Fruit fly (Drosophila melanogaster) whole organism, larva: ENCODE measurements around the gene Rh2.

ENCODE experiments used
- noc ChIP-seq: fragments of 200-800 bp; sonication (Bioruptor generic); optimal IDR thresholded peaks from 3 replicates; lab custom pipeline; 2019; ENCODE audit warnings: missing biosample characterization, mild to moderate bottlenecking, missing genetic modification characterization, moderate library complexity

Rh2 gene

DNA sequence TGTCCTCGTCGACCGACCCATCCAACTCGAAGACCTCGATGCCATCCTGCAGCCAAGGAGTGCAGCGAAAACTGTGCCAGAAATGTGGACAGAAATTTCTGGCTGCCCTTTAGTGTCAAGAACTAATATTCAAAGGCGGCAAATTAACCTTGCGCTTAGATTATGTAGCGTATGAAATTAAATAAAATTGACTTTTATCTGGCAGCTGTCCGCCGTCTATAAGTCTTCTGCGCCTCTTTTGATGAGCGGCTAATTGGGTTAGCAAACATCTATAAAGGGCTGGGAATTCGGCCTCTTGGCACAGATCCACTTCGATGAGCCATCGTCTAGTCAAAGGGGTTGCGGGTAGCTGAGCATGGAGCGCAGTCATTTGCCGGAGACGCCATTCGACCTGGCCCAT is at the start of gene Rh2:
Gene Rh2, plus strand, starts transcription at position 301 of the 400 bp plus-strand sequence.
- TF ChIP-seq noc = no peak

DNA sequence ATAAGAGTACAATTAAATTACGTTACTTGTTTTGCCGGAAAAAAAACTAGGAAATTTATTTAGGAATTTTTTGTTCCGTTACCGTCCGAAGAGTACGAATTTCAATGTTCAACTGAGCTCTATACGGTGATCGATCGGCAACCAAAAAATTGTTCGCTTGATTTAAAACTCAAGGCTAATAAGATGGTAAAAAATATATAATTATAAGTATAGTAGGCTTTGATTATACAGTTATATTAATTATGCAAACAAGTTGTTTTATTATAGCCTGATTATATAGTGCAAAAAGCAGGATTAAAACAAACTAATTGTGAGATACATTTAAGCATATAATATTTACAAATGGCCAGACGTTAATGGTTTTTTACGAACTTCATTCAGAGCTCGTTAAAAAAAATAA is 47.5 kb upstream of the Rh2 start, which contains the start of gene CG31226:
Gene CG31226, minus strand, starts transcription at position 101 of the 400 bp plus-strand sequence.
- no peak for TF ChIP-seq noc

DNA sequence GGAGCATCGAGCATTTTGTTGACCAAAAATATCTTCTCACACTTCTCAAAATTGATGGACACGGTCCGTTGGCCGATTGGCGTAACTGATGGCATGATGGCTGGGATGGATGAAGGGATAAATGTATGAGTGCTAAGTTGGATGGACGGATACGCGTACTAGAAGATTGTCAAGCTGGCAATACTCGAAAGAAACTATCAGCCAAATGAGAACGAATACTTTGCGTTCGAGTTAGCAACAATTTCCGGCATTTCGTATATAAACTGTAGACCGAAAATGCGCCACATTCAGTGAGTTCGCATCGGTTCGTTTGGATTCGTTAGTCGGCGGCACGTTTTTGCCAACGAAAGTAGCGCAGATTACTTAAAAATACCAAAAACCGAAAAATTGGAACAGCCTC is 24.0 kb upstream of the Rh2 start, which contains the start of gene CG14298:
Gene CG14298, plus strand, starts transcription at position 301 of the 400 bp plus-strand sequence.
- no peak for TF ChIP-seq noc

DNA sequence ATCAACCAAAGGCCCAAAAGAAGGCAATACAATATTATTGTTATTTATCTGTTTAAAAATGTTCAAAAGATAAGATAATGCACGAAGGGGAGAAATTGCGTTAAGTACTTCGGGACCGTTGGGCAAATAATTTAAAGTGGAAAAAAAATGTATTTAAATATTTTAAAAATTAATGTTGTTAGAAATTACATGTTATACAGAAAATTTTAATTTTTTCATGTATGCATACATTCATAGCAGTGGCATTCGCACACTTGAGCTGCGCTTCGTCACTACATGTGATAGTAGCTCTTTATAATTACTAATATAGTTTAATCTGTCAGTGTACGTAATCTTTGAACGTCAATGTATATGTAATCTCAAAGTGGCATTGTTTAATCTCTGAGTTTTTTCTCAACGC is 4.0 kb upstream of the Rh2 start:
- TF ChIP-seq noc = peak; percentile 67

DNA sequence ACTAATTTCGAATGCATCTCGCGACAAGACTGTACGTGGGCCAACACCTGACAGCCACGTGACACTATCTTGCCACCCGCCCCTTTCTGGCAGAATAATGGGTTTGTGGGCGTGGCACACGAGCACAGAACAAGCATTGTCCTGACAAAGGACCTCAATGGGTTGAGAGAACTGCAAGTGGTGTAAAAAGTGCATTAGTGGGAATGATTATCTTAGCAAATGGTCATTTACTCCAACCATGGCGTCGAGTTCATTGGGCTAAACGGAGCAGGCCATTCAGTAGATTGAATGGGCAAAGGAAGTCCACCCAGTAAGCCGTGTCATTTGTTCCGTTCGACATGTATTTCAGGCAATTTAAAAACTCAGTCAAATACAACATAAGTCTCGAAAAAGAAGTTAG is 1.4 kb upstream of the Rh2 start, which contains the start of gene CG14297:
Gene CG14297, plus strand, starts transcription at position 301 of the 400 bp plus-strand sequence.
- TF ChIP-seq noc = no peak

DNA sequence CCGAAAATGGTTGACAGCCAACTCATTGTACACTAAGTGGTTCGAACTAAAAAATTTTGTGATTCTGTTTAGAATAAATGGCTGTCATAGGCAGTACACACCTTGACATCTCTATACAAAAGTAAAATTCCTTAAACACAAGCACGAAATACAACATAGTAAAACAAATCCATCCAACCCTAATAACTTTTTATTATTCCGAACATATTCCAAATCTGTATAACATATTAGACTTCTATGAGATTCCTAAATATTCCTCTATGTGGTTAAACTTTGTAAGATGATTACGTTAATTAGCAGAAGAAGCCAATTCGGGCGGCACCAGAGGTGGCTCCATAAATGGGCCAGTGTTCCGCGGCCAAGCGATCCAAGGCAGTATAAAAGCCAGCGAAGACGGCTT is 2.9 kb downstream of the Rh2 start, which contains the start of gene CG14294:
Gene CG14294, minus strand, starts transcription at position 101 of the 400 bp plus-strand sequence.
- TF ChIP-seq noc = no peak

DNA sequence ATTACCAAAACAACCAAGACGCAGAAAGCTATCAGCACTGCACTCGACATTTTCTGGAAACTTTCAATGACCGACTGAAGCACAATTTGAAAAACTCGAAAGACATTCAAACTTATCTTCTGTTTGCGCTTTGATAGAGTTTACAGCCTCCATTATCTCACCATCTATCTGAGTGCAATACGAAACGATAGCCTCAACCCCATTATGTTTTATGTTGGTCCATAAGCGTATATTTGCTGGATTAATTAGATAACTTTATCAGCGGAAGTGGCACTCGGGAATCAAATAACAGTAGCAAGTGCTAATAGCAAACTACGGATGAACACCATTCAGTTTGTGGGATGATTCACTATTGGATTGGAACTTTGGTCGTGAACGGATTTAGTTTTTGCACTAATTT is 3.6 kb downstream of the Rh2 start, which contains the start of gene CG34284:
Gene CG34284, minus strand, starts transcription at position 76 of the 400 bp plus-strand sequence.
- TF ChIP-seq noc = peak; percentile 20

DNA sequence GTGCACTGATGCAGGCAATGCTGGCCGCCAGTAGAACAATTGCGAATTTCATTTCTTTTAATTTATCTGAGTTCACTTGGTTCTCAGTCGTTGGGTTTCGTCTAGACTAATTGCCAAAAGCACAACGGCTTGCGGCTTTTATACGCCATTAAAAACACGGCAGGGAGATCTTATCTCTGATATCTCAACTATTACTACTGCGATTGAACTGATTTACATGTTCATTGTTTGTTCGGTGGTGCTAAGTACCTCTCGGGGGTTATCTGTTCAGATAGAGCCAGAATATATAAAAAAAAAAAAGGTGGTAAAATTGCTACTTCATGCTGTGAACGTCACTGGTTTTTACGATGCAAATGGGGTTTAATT is 6.3 kb downstream of the Rh2 start, which contains the start of gene CG14292:
Gene CG14292, minus strand, starts transcription at position 101 of the 366 bp plus-strand sequence.
- TF ChIP-seq noc = no peak

DNA sequence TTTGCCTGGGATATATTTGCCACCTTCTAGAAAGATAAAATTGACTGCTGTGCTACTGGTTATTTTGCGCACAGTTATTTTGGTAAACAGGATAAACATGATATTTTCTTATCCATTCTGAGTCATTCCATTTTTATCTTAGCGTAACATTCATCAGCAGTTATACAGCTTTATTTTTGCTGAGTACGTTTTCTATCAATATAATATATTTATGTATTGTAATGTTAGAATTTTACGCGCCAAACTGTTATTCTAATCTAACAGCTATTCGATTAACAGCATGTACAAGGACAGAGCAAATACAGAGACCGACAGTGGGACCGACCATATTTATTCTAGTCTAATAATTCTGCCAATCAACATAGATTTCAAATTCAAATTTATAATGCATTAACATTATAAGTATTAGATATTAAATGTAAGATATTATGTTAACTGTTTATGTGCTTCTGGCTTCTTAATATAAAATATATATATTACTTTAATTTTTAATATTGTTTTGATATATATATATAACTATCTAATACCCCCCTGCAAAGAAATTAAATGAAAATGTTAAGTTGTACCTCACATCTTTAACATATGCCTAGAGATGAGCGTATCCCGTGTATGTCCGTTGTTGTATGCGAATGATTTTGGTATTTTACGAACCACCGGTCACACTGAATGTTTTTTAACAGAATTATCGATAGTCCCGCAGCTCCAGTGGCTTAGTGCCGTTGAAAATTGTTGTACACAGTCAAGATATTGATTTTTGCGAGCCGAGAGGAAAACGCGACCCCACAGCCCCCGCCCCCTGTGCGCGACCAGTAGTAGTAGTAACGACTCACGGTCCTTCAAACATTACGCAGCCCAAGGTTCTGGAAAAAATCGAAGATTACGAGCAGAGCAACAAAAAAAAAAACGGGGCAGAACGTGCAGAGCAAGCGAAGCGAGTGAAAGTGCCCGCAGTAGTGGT is 7.0 kb downstream of the Rh2 start, which contains the start of gene EndoA:
Gene EndoA, plus strand, starts transcription at position 689 of the 958 bp plus-strand sequence.
- TF ChIP-seq noc = peak; percentile 23

DNA sequence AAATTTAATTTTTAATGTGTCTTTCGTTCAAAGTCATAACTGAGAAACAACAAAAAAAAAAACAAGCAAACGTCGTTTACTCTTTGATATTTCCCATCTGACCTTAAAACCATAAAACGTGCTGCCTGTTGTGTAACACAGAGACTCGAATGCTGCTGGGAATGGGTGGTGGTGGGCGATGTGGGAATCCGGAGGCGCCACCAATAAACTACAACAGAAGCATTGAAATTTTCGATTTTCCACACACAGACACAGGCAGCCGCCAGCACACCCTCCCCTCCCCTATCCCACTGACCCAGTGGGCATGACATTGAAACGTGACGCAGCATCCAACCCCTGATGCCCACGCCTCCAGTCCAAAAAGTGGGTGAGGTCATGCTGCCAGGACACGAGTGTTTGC is 11.1 kb downstream of the Rh2 start:
- no peak for TF ChIP-seq noc

DNA sequence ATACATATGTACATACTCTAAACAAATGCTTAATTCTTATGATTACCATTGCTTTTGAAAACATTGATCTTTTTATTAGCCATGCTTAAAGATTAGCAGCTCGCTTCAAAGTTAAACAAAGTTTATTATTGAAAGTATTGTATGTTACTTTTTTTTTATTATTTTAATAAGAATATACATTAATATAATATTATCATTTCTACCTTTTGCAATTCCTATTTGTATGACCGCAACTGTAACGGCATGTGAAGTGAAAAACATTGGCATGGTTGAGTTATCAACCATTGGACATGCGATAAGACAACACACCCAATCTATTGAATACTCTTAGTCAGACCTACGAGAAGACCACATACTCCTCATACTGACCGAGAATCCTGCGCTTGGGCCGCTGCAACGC is 11.7 kb downstream of the Rh2 start:
- TF ChIP-seq noc = peak; percentile 44

DNA sequence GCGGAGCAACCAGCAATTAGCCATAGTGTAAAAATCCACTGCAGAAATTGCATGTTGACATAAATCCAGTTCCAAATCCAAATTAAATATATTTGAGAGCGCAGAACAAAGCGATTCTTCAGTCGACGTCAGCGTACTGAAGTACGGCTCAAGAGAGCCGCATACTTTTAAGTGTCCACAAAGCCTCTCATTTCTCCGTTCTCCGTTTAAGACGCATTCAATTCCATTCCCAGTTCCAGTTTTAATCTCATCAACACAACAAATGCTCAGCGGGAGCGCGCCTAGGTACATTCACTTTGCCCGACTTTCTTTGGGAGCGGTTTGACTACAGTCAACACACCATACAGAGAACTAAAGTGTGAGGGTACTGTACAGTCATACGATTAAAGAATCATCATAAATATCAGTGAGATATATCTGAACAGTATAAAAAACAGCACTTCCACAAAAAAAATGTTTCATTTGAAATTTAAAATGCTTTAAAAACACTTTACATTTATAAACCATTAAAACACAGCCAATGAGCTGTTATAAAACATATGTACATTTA is 13.6 kb downstream of the Rh2 start, which contains the start of gene Sgsh:
Gene Sgsh, minus strand, starts transcription at position 141 of the 550 bp plus-strand sequence.
- TF ChIP-seq noc = peak; percentile 45

DNA sequence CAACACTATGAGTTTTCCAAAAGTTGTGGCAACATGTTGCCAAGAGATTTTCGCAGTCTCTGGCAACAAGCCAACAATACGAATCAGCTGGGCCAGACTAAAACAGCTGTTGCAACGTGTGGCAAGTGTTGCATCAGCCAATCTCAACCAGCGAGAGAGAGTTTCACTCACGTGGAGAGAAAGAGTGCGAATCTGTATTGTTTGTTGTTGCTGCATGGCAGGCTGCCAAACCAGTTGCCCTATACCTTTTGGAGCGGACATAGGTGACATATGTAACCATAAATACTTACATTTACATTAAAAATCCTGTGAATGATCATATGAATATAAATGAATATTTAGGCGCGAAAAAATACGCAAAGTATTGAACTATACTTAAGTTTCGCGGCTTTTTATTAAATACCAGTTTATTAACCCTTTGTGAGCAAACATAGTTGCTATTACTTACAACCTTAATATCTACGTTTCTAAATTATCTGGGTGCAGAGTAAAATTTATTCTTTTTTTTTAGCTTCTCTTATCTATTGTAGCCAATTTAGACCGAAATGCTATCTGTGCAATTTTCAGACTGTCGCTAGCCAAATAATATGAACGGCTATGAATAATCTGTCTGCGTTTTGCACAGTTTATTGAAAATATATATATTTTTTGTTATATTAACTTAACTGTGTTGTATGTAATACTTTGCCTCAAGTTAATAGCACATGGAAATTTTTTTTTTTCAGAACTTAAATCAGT is 14.8 kb downstream of the Rh2 start:
- TF ChIP-seq noc = no peak

DNA sequence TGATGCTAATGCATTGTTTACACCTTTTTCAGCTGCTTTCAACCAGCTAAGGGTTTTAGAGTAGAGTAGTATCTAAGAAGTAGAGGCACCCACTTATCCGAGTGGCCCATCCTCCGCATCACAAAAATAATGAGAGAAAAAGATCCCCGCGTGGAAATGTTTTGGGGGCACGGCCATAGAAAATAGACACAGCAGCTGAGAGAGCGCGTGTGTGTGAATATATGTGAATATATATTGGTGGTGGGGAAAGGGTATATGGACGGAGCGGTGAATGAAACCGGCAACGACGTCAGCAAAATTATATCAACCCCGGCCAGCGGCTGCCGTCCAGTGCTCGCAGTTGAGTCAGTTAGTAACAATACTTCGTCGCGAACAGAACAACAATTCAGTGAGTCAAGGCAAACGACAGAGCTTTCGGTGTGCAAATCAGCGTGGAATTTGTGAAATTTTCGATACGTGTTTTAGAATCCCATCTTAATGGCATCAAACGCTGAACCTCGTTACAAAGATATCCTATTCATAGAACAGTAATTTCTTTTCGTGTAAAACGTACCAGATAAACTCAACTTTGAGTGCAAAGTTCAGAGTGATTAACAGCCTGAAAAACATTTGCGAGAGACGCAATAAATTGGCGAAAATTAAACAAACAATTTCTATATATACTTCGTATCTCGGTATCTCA is 15.5 kb downstream of the Rh2 start, which contains the start of gene Xrp1:
Gene Xrp1, plus strand, starts transcription at position 375 of the 682 bp plus-strand sequence.
- TF ChIP-seq noc = peak; percentile 57

DNA sequence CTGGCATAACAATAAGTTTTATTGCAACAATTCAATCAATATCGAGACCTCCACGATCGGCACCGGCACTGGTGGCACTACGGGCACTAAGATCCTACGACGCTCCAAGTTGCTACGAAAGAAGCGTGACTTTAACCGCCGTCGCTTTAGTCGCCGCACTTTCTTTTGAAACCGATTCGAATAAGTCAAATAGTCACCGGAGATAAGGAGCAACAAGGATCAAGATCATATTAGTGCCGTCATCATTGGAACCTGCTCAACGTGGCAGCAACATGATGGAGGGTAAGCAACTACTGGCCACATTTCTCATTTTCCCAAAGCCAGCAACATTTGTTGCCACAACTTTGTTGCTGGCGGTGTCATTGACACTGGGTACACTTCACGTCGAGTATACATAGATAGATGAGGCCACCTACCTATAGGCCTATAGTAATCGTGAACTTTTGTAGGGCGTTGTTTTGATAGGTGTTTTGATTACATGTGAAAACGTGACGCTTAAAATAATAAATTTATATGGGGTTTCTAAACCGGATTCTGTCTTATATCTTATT is 16.5 kb downstream of the Rh2 start:
- no peak for TF ChIP-seq noc
